Fruit fly (Drosophila melanogaster) whole organism: ENCODE measurements around the gene CG9855.

Experiments
- CG8478 ChIP-seq: fragments of >200 bp; optimal IDR thresholded peaks from 2 replicates; lab custom pipeline; 2018; ENCODE audit warnings: inconsistent platforms
- EcR ChIP-seq, 2 experiments: fragments of >200 bp; optimal IDR thresholded peaks; 2 replicates each; lab custom pipeline; 2017; ENCODE audit warnings: missing biosample characterization in 2 of 2, missing genetic modification characterization in 2 of 2, missing genetic modification reagents in 2 of 2
- pan ChIP-seq: fragments of >200 bp; optimal IDR thresholded peaks from 2 replicates; lab custom pipeline; 2017
- usp ChIP-seq: fragments of >200 bp; optimal IDR thresholded peaks from 2 replicates; lab custom pipeline; 2017; ENCODE audit warnings: missing biosample characterization, missing genetic modification characterization, mixed read lengths

- TF ChIP-seq EcR (GFP tag; optimal IDR thresholded peaks at IDR 0.05; lab: Kevin White, UChicago) (no peak), pan (lab: Kevin White, UChicago) (no peak), CG8478 (lab: Kevin White, UChicago) (no peak), usp (GFP tag; lab: Kevin White, UChicago) (no peak)
These were observed 9.7 kb upstream of the CG9855 start for dm6 chr3R:4407325-4407724.
